Worm (Caenorhabditis elegans) whole organism, early embryonic: ENCODE results near the gene smcl-1.

ENCODE experiments used
- B0310.2 ChIP-seq: sonication (generic microtip); optimal IDR thresholded peaks from 2 replicates; lab custom pipeline; 2016; ENCODE audit warnings: mild to moderate bottlenecking, missing genetic modification characterization, missing compliant biosample characterization
- F13C5.2 ChIP-seq: sonication (generic microtip); optimal IDR thresholded peaks from 2 replicates; lab custom pipeline; 2017; ENCODE audit warnings: mild to moderate bottlenecking, missing genetic modification characterization, inconsistent platforms, missing compliant biosample characterization
- aly-1 ChIP-seq: sonication (generic microtip); optimal IDR thresholded peaks from 2 replicates; lab custom pipeline; 2016; ENCODE audit warnings: missing genetic modification characterization, missing compliant biosample characterization
- ama-1 ChIP-seq: fragments of 150-350 bp; optimal IDR thresholded peaks from 2 replicates; lab custom pipeline; 2014
- ceh-13 ChIP-seq: fragments of 200-800 bp; sonication (Bioruptor generic); optimal IDR thresholded peaks from 2 replicates; lab custom pipeline; 2018; ENCODE audit warnings: mild to moderate bottlenecking, missing genetic modification characterization, missing compliant biosample characterization
- ceh-36 ChIP-seq: sonication (generic microtip); optimal IDR thresholded peaks from 2 replicates; lab custom pipeline; 2016; ENCODE audit warnings: missing genetic modification characterization, inconsistent platforms, missing compliant biosample characterization
- ets-7 ChIP-seq: sonication (generic microtip); optimal IDR thresholded peaks from 2 replicates; lab custom pipeline; 2016; ENCODE audit warnings: missing genotype, missing genetic modification characterization, missing compliant biosample characterization
- flt-1 ChIP-seq: fragments of 200-800 bp; sonication (Bioruptor generic); IDR thresholded peaks from 2 replicates; pipeline ENCODE4 v1.3.6; 2022; ENCODE audit warnings: missing genetic modification characterization, missing compliant biosample characterization
- hmbx-1 ChIP-seq: sonication (generic microtip); optimal IDR thresholded peaks from 2 replicates; lab custom pipeline; 2016; ENCODE audit warnings: mild to moderate bottlenecking, missing genetic modification characterization, missing compliant biosample characterization
- hmg-4 ChIP-seq: fragments of 200-800 bp; sonication (Bioruptor generic); optimal IDR thresholded peaks from 2 replicates; lab custom pipeline; 2018; ENCODE audit warnings: mild to moderate bottlenecking, missing genetic modification characterization, missing compliant biosample characterization
- hnd-1 ChIP-seq: sonication (generic microtip); optimal IDR thresholded peaks from 2 replicates; lab custom pipeline; 2016; ENCODE audit warnings: missing genetic modification characterization, missing compliant biosample characterization
- pes-1 ChIP-seq: fragments of 200-800 bp; sonication (Bioruptor generic); IDR thresholded peaks from 2 replicates; pipeline ENCODE4 v1.3.6; 2022; ENCODE audit warnings: missing genetic modification reagents, missing genetic modification characterization, missing compliant biosample characterization
- scrt-1 ChIP-seq: fragments of 200-800 bp; sonication (Bioruptor generic); IDR thresholded peaks from 2 replicates; pipeline ENCODE4 v1.3.6; 2022; ENCODE audit warnings: missing genetic modification characterization, missing compliant biosample characterization
- sea-1 ChIP-seq: fragments of 200-800 bp; sonication (Bioruptor generic); conservative IDR thresholded peaks from 2 replicates; pipeline ENCODE4 v1.3.6; 2022; ENCODE audit warnings: missing genetic modification characterization, missing compliant biosample characterization
- tbx-11 ChIP-seq: fragments of 200-800 bp; sonication (Bioruptor generic); IDR thresholded peaks from 2 replicates; pipeline ENCODE4 v1.3.6; 2022; ENCODE audit warnings: missing genetic modification characterization, missing compliant biosample characterization
- tbx-37 ChIP-seq: fragments of 200-800 bp; sonication (Bioruptor generic); conservative IDR thresholded peaks from 2 replicates; pipeline ENCODE4 v1.3.6; 2022; ENCODE audit warnings: missing genetic modification reagents, missing genetic modification characterization, missing compliant biosample characterization
- tra-4 ChIP-seq: sonication (generic microtip); optimal IDR thresholded peaks from 2 replicates; lab custom pipeline; 2017; ENCODE audit warnings: missing genetic modification characterization, missing compliant biosample characterization

smcl-1 gene

ce11 chrX:11680851-11681250 is 12.4 kb upstream of the smcl-1 start, which contains the start of gene T04F8.7:
TSS of gene T04F8.7 (minus strand) at chrX:11680980.
- TF ChIP-seq ceh-13 (GFP tag; lab: Kevin White, UChicago) (no peak), hnd-1 (no peak), scrt-1 (GFP tag; lab: Robert Waterston, UW) (no peak), hmg-4 (GFP tag; lab: Kevin White, UChicago) (no peak), aly-1 (no peak), F13C5.2 (tag; lab: Kevin White, UChicago) (no peak), ets-7 (tag; lab: Kevin White, UChicago) (no peak), B0310.2 (no peak), hmbx-1 (tag; lab: Kevin White, UChicago) (no peak), pes-1 (GFP tag; lab: Robert Waterston, UW) (no peak), tbx-11 (GFP tag; lab: Robert Waterston, UW) (no peak), tra-4 (tag; lab: Kevin White, UChicago) (no peak), tbx-37 (GFP tag; lab: Robert Waterston, UW) (no peak), sea-1 (GFP tag; lab: Robert Waterston, UW) (no peak), ama-1 (lab: Kevin White, UChicago) (no peak), ceh-36 (tag; lab: Kevin White, UChicago) (no peak), flt-1 (GFP tag; lab: Robert Waterston, UW) (no peak)

DNA sequence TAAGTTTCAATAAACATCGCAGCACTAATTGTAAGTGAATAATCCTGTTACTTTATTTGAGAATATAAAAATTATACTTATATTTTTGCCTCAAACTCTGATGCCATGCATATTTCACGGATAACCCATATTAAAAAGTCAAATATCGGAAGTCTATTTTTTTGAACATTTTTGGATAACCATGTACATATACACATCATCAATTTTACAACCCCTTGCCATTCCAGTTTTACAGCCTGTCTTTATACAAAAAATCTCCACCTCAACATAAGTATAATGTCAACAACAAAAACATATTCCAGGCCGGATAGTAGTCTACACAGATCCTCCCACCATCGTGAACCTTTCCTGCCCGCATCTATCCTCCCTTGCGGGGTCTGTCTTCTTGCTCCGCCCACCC is 9.0 kb upstream of the smcl-1 start, which contains the start of gene hnd-1:
hnd-1 (plus strand) TSS at position 301 of the 400 bp plus-strand sequence.
- TF ChIP-seq ceh-36 (tag; lab: Kevin White, UChicago) (no peak), B0310.2 (no peak), ets-7 (tag; lab: Kevin White, UChicago) (no peak), flt-1 (GFP tag; lab: Robert Waterston, UW) (no peak), tbx-11 (GFP tag; lab: Robert Waterston, UW) (no peak), tbx-37 (GFP tag; lab: Robert Waterston, UW) (no peak), hmg-4 (GFP tag; lab: Kevin White, UChicago) (no peak), sea-1 (GFP tag; lab: Robert Waterston, UW) (no peak), pes-1 (GFP tag; lab: Robert Waterston, UW) (no peak), F13C5.2 (tag; lab: Kevin White, UChicago) (no peak), ceh-13 (GFP tag; lab: Kevin White, UChicago) (no peak), aly-1 (no peak), hnd-1 (no peak), hmbx-1 (tag; lab: Kevin White, UChicago) (no peak), ama-1 (lab: Kevin White, UChicago) (no peak)

- no peak for TF ChIP-seq F13C5.2 (tag; lab: Kevin White, UChicago)
- TF ChIP-seq ets-7 (tag; lab: Kevin White, UChicago) = no peak
- no peak for TF ChIP-seq tbx-37 (GFP tag; lab: Robert Waterston, UW)
- TF ChIP-seq scrt-1 (GFP tag; lab: Robert Waterston, UW) = no peak
- TF ChIP-seq hmbx-1 (tag; lab: Kevin White, UChicago) = no peak
- no peak for TF ChIP-seq ceh-13 (GFP tag; lab: Kevin White, UChicago)
- TF ChIP-seq flt-1 (GFP tag; lab: Robert Waterston, UW) = no peak
- no peak for TF ChIP-seq aly-1
- TF ChIP-seq hnd-1 = no peak
- TF ChIP-seq ama-1 (lab: Kevin White, UChicago) = no peak
- no peak for TF ChIP-seq hmg-4 (GFP tag; lab: Kevin White, UChicago)
These were observed 5.4 kb upstream of the smcl-1 start, which contains the start of gene C44C10.7 for ce11 chrX:11687836-11688319. TSS of gene C44C10.7 (minus strand) at chrX:11688269.

DNA sequence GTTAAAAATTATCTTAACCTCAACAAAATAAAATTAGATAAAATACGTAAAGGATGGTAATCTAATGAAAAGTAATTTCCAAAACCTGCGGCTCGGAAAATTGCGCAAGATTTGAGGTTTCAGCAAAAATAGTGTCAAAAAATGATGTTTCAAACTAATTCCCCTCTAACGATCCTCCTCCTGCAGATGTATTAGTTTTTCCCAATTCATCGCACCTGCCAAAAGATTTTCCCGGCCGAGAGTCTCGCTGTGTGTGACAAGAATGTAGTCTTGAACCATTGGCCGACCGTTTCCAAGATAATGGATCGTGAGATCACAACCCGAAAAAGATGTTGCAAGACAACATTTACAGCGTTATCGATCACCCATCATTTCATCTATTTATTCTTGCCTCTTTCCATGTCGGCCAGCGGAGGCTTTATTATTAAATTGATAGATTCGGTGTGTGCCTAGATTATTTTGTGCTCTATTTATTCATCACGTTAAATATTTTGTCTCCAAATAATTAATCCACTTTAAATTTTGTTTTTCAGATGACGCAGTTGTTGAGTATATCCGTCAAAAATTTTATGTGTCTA is 3.2 kb upstream of the smcl-1 start, which contains the start of the genes C44C10.10 and C44C10.5:
C44C10.10 (plus strand) TSS at position 301 of the 578 bp plus-strand sequence.
C44C10.5 (plus strand) TSS at position 528 of the 578 bp plus-strand sequence.
- no peak for TF ChIP-seq hmg-4 (GFP tag; lab: Kevin White, UChicago)
- no peak for TF ChIP-seq ama-1 (lab: Kevin White, UChicago)
- TF ChIP-seq B0310.2 = no peak
- no peak for TF ChIP-seq pes-1 (GFP tag; lab: Robert Waterston, UW)
- TF ChIP-seq tbx-37 (GFP tag; lab: Robert Waterston, UW) = no peak
- no peak for TF ChIP-seq sea-1 (GFP tag; lab: Robert Waterston, UW)
- no peak for TF ChIP-seq hnd-1
- no peak for TF ChIP-seq ceh-36 (tag; lab: Kevin White, UChicago)
- no peak for TF ChIP-seq F13C5.2 (tag; lab: Kevin White, UChicago)
- no peak for TF ChIP-seq ets-7 (tag; lab: Kevin White, UChicago)

ce11 chrX:11696696-11697095 is 3.4 kb downstream of the smcl-1 start, which contains the start of gene C44C10.12:
TSS of gene C44C10.12 (plus strand) at chrX:11696996.
- TF ChIP-seq hmbx-1 (tag; lab: Kevin White, UChicago) = no peak
- TF ChIP-seq aly-1 = no peak
- no peak for TF ChIP-seq sea-1 (GFP tag; lab: Robert Waterston, UW)
- TF ChIP-seq tbx-11 (GFP tag; lab: Robert Waterston, UW) = no peak
- no peak for TF ChIP-seq hmg-4 (GFP tag; lab: Kevin White, UChicago)
- no peak for TF ChIP-seq tbx-37 (GFP tag; lab: Robert Waterston, UW)
- TF ChIP-seq ets-7 (tag; lab: Kevin White, UChicago) = no peak
- no peak for TF ChIP-seq scrt-1 (GFP tag; lab: Robert Waterston, UW)
- no peak for TF ChIP-seq ceh-36 (tag; lab: Kevin White, UChicago)
- no peak for TF ChIP-seq tra-4 (tag; lab: Kevin White, UChicago)
- TF ChIP-seq hnd-1 = no peak
- TF ChIP-seq flt-1 (GFP tag; lab: Robert Waterston, UW) = no peak
- TF ChIP-seq ceh-13 (GFP tag; lab: Kevin White, UChicago) = no peak
- TF ChIP-seq B0310.2 = no peak
- no peak for TF ChIP-seq ama-1 (lab: Kevin White, UChicago)
- TF ChIP-seq F13C5.2 (tag; lab: Kevin White, UChicago) = no peak
- TF ChIP-seq pes-1 (GFP tag; lab: Robert Waterston, UW) = no peak

DNA sequence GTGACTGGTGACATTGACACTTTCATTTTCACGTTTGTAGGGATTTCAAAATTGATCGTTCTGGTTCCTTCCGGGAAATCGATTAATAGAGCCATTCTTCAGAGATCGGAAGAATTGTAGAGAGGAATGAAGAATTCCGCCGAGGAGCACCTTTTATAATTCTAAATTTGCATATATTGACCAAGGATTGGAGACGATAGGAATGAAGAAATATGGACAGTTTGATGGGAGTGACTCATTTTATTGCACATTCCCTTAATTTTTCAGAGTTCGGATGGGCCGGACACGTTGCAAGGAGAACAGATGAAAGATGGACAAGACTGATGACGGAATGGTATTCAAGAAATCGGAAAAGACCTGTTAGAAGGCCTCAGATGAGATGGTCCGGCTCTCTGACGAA is 7.0 kb downstream of the smcl-1 start, which contains the start of gene C44C10.15:
C44C10.15 (minus strand) TSS at position 101 of the 400 bp plus-strand sequence.
- TF ChIP-seq scrt-1 (GFP tag; lab: Robert Waterston, UW) (no peak), ceh-13 (GFP tag; lab: Kevin White, UChicago) (no peak), hmbx-1 (tag; lab: Kevin White, UChicago) (no peak), ama-1 (lab: Kevin White, UChicago) (no peak), sea-1 (GFP tag; lab: Robert Waterston, UW) (no peak)
